Worm (Caenorhabditis elegans) whole organism, young adult: ENCODE measurements around the gene ZK1290.10.

Experiments used
- K11D2.4 ChIP-seq: fragments of 200-800 bp; sonication (Bioruptor generic); IDR thresholded peaks from 2 replicates; pipeline ENCODE4 v1.3.6; 2022; ENCODE audit warnings: missing genetic modification reagents, missing genetic modification characterization, missing compliant biosample characterization
- ama-1 ChIP-seq, 3 experiments: fragments of 150-350 bp in 1 of 3; sonication (generic microtip) in 2 of 3; optimal IDR thresholded peaks; 2 replicates each; lab custom pipeline; 2014 to 2018; ENCODE audit warnings: missing biosample characterization in 2 of 3, missing genetic modification characterization in 2 of 3, missing genetic modification reagents in 2 of 3
- egl-18 ChIP-seq: fragments of 200-800 bp; sonication (Bioruptor generic); IDR thresholded peaks from 2 replicates; pipeline ENCODE4 v1.3.6; 2022; ENCODE audit warnings: missing genetic modification reagents, missing genetic modification characterization, missing compliant biosample characterization
- rpc-1 ChIP-seq, 2 experiments: fragments of 150-350 bp in 1 of 2; sonication (generic microtip) in 1 of 2; optimal IDR thresholded peaks; 2 replicates each; lab custom pipeline; 2014 to 2018; ENCODE audit warnings: missing biosample characterization in 1 of 2, missing genetic modification characterization in 1 of 2, missing genetic modification reagents in 1 of 2, missing genotype in 1 of 2
- sptf-2 ChIP-seq: fragments of 200-800 bp; sonication (Bioruptor generic); optimal IDR thresholded peaks from 2 replicates; lab custom pipeline; 2018; ENCODE audit warnings: mild to moderate bottlenecking, missing genetic modification characterization, missing compliant biosample characterization
- unc-62 ChIP-seq: fragments of 150-350 bp; optimal IDR thresholded peaks from 2 replicates; lab custom pipeline; 2014; ENCODE audit warnings: missing biosample characterization, missing genetic modification reagents, missing genetic modification characterization

DNA sequence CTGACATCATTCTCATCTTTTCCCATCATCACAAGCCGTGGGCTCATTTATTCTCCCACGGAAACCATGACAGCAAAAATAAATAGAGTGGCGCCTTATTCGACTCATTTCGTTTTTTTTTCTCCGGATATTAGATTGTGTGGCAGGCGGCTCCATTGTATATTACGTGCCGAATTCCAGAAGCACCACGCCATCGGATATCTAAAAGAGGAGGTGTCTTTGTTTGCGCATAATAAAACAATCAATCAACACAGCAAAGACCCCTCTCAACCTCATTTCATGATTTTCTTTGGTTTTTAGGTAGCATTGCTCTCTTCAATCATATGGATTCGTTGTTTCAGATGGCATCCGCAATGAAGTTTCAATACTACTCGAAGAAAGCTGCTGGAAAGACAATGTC lies 4.7 kb downstream of the ZK1290.10 start, which contains the start of gene tph-1:
- no peak for TF ChIP-seq egl-18 (GFP tag; lab: Robert Waterston, UW)
- no peak for TF ChIP-seq K11D2.4
- TF ChIP-seq ama-1 (optimal IDR thresholded peaks at IDR 0.05; lab: Kevin White, UChicago) = no peak
- TF ChIP-seq ama-1 (GFP tag; optimal IDR thresholded peaks at IDR 0.05; lab: Kevin White, UChicago) = no peak
- TF ChIP-seq sptf-2 (GFP tag; lab: Kevin White, UChicago) = no peak
- no peak for TF ChIP-seq unc-62
- TF ChIP-seq rpc-1 (optimal IDR thresholded peaks at IDR 0.05; lab: Kevin White, UChicago) = no peak
- no peak for TF ChIP-seq rpc-1 (tag; optimal IDR thresholded peaks at IDR 0.05; lab: Kevin White, UChicago)
